Worm (Caenorhabditis elegans) whole organism, L3 larva: Measurements from ENCODE around the gene T19C4.24.

Experiments
- ZK546.5 ChIP-seq: sonication (generic microtip); optimal IDR thresholded peaks from 2 replicates; lab custom pipeline; 2017; ENCODE audit warnings: missing biosample characterization, missing genetic modification characterization
- aly-2 ChIP-seq: fragments of 150-350 bp; optimal IDR thresholded peaks from 2 replicates; lab custom pipeline; 2014; ENCODE audit warnings: missing biosample characterization, missing genetic modification characterization
- ama-1 ChIP-seq: fragments of 150-350 bp; optimal IDR thresholded peaks from 2 replicates; lab custom pipeline; 2018
- ceh-16 ChIP-seq: sonication (generic microtip); optimal IDR thresholded peaks from 2 replicates; lab custom pipeline; 2017; ENCODE audit warnings: missing biosample characterization, missing genetic modification characterization
- ceh-28 ChIP-seq: fragments of 150-350 bp; optimal IDR thresholded peaks from 2 replicates; lab custom pipeline; 2014; ENCODE audit warnings: missing biosample characterization, missing genetic modification reagents, missing genetic modification characterization
- ceh-9 ChIP-seq: sonication (generic microtip); optimal IDR thresholded peaks from 2 replicates; lab custom pipeline; 2018; ENCODE audit warnings: missing biosample characterization, missing genetic modification characterization
- egl-27 ChIP-seq: sonication (generic microtip); optimal IDR thresholded peaks from 4 replicates; lab custom pipeline; 2017; ENCODE audit warnings: missing biosample characterization, missing genetic modification reagents, missing genetic modification characterization
- egl-5 ChIP-seq: fragments of 150-350 bp; optimal IDR thresholded peaks from 2 replicates; lab custom pipeline; 2017; ENCODE audit warnings: missing biosample characterization, missing genetic modification reagents, missing genetic modification characterization, inconsistent platforms
- elt-1 ChIP-seq: fragments of 150-350 bp; optimal IDR thresholded peaks from 2 replicates; lab custom pipeline; 2014; ENCODE audit warnings: missing biosample characterization, missing genetic modification characterization
- elt-2 ChIP-seq: sonication (generic microtip); optimal IDR thresholded peaks from 2 replicates; lab custom pipeline; 2016; ENCODE audit warnings: missing genetic modification reagents, mild to moderate bottlenecking, missing genetic modification characterization, missing compliant biosample characterization
- elt-3 ChIP-seq, 3 experiments: fragments of 150-350 bp in 1 of 3; sonication (generic microtip) in 2 of 3; optimal IDR thresholded peaks; 2 replicates in 2 of 3; 4 replicates in 1 of 3; lab custom pipeline; 2014 to 2017; ENCODE audit warnings: missing biosample characterization in 3 of 3, missing genetic modification characterization in 3 of 3
- eor-1 ChIP-seq, 2 experiments: fragments of 150-350 bp; optimal IDR thresholded peaks; 2 replicates each; lab custom pipeline; 2014 to 2018; ENCODE audit warnings: missing biosample characterization in 2 of 2, missing genetic modification characterization in 2 of 2
- fkh-10 ChIP-seq: sonication (generic microtip); optimal IDR thresholded peaks from 2 replicates; lab custom pipeline; 2017; ENCODE audit warnings: missing biosample characterization, missing genetic modification reagents, missing genetic modification characterization
- fkh-2 ChIP-seq: fragments of 150-350 bp; optimal IDR thresholded peaks from 2 replicates; lab custom pipeline; 2014; ENCODE audit warnings: missing biosample characterization, missing genetic modification reagents, missing genetic modification characterization
- fos-1 ChIP-seq: fragments of 150-350 bp; optimal IDR thresholded peaks from 2 replicates; lab custom pipeline; 2014; ENCODE audit warnings: missing biosample characterization, missing genetic modification characterization
- hmg-11 ChIP-seq: sonication (generic microtip); optimal IDR thresholded peaks from 2 replicates; lab custom pipeline; 2016; ENCODE audit warnings: missing genetic modification characterization, missing compliant biosample characterization
- jun-1 ChIP-seq: fragments of 150-350 bp; optimal IDR thresholded peaks from 2 replicates; lab custom pipeline; 2014; ENCODE audit warnings: missing biosample characterization, missing genetic modification reagents, missing genetic modification characterization
- lin-15B ChIP-seq: fragments of 150-350 bp; optimal IDR thresholded peaks from 2 replicates; lab custom pipeline; 2014; ENCODE audit warnings: missing biosample characterization, missing genetic modification characterization
- lin-39 ChIP-seq: fragments of 150-350 bp; optimal IDR thresholded peaks from 2 replicates; lab custom pipeline; 2018; ENCODE audit warnings: missing biosample characterization, missing genetic modification reagents, missing genetic modification characterization
- lsy-12 ChIP-seq: sonication (generic microtip); optimal IDR thresholded peaks from 2 replicates; lab custom pipeline; 2016; ENCODE audit warnings: mild to moderate bottlenecking, missing genetic modification characterization, missing compliant biosample characterization
- mdl-1 ChIP-seq: fragments of 150-350 bp; optimal IDR thresholded peaks from 2 replicates; lab custom pipeline; 2014; ENCODE audit warnings: missing biosample characterization, missing genetic modification characterization
- mml-1 ChIP-seq: fragments of 150-350 bp; sonication (generic microtip); optimal IDR thresholded peaks from 3 replicates; lab custom pipeline; 2014; ENCODE audit warnings: missing biosample characterization, missing genetic modification characterization
- nfya-1 ChIP-seq: sonication (generic microtip); optimal IDR thresholded peaks from 2 replicates; lab custom pipeline; 2017; ENCODE audit warnings: missing genetic modification characterization, mild to moderate bottlenecking, missing compliant biosample characterization, antibody characterized with exemption, moderate library complexity; ENCODE audit not compliant: insufficient read depth
- nhr-11 ChIP-seq: fragments of 150-350 bp; optimal IDR thresholded peaks from 2 replicates; lab custom pipeline; 2014; ENCODE audit warnings: missing biosample characterization, missing genetic modification characterization
- nhr-12 ChIP-seq: fragments of 150-350 bp; optimal IDR thresholded peaks from 2 replicates; lab custom pipeline; 2014; ENCODE audit warnings: missing biosample characterization, missing genetic modification characterization
- nhr-23 ChIP-seq: fragments of 150-350 bp; optimal IDR thresholded peaks from 2 replicates; lab custom pipeline; 2014; ENCODE audit warnings: missing biosample characterization, missing genetic modification reagents, missing genetic modification characterization
- nhr-237 ChIP-seq: fragments of 150-350 bp; optimal IDR thresholded peaks from 2 replicates; lab custom pipeline; 2014; ENCODE audit warnings: missing biosample characterization, missing genetic modification characterization
- nhr-25 ChIP-seq: sonication (generic microtip); optimal IDR thresholded peaks from 2 replicates; lab custom pipeline; 2017; ENCODE audit warnings: missing biosample characterization, missing genetic modification characterization
- nhr-28 ChIP-seq: fragments of 150-350 bp; optimal IDR thresholded peaks from 2 replicates; lab custom pipeline; 2014; ENCODE audit warnings: missing biosample characterization, missing genetic modification characterization
- nhr-43 ChIP-seq: sonication (generic microtip); optimal IDR thresholded peaks from 2 replicates; lab custom pipeline; 2016; ENCODE audit warnings: mild to moderate bottlenecking, missing genetic modification characterization, missing compliant biosample characterization; ENCODE audit not compliant: poor library complexity, severe bottlenecking
- nhr-67 ChIP-seq: fragments of 150-350 bp; optimal IDR thresholded peaks from 2 replicates; lab custom pipeline; 2014; ENCODE audit warnings: missing biosample characterization, missing genetic modification characterization
- nhr-76 ChIP-seq: fragments of 150-350 bp; sonication (generic microtip); optimal IDR thresholded peaks from 5 replicates; lab custom pipeline; 2014; ENCODE audit warnings: missing biosample characterization, missing genetic modification characterization
- nhr-77 ChIP-seq: fragments of 150-350 bp; optimal IDR thresholded peaks from 2 replicates; lab custom pipeline; 2014; ENCODE audit warnings: missing biosample characterization, missing genetic modification characterization
- pha-4 ChIP-seq: fragments of 150-350 bp; optimal IDR thresholded peaks from 2 replicates; lab custom pipeline; 2014; ENCODE audit warnings: missing biosample characterization, missing genetic modification reagents, missing genetic modification characterization
- pqm-1 ChIP-seq: fragments of 150-350 bp; optimal IDR thresholded peaks from 2 replicates; lab custom pipeline; 2017; ENCODE audit warnings: missing biosample characterization, missing genetic modification characterization, inconsistent platforms
- sea-2 ChIP-seq: fragments of 150-350 bp; sonication (generic microtip); optimal IDR thresholded peaks from 4 replicates; lab custom pipeline; 2014; ENCODE audit warnings: missing biosample characterization, missing genetic modification reagents, missing genetic modification characterization
- skn-1 ChIP-seq: fragments of 150-350 bp; optimal IDR thresholded peaks from 2 replicates; lab custom pipeline; 2014; ENCODE audit warnings: missing biosample characterization, missing genetic modification characterization
- snpc-4 ChIP-seq: fragments of 150-350 bp; optimal IDR thresholded peaks from 2 replicates; lab custom pipeline; 2014; ENCODE audit warnings: missing biosample characterization, missing genetic modification characterization
- tbx-2 ChIP-seq: sonication (generic microtip); optimal IDR thresholded peaks from 2 replicates; lab custom pipeline; 2016; ENCODE audit warnings: mild to moderate bottlenecking, missing genetic modification characterization, missing compliant biosample characterization
- unc-62 ChIP-seq: fragments of 150-350 bp; sonication (generic microtip); optimal IDR thresholded peaks from 4 replicates; lab custom pipeline; 2014; ENCODE audit warnings: missing biosample characterization, missing genetic modification reagents, missing genetic modification characterization
- ztf-11 ChIP-seq: fragments of 150-350 bp; optimal IDR thresholded peaks from 2 replicates; lab custom pipeline; 2014; ENCODE audit warnings: missing biosample characterization, missing genetic modification characterization
- ztf-4 ChIP-seq: fragments of 150-350 bp; optimal IDR thresholded peaks from 2 replicates; lab custom pipeline; 2014; ENCODE audit warnings: missing biosample characterization, missing genetic modification characterization

T19C4.24 gene

ce11 chrV:11119294-11119755 is 27.5 kb downstream of the T19C4.24 start, which contains the start of gene scb-1:
Gene scb-1, minus strand, starts transcription at chrV:11119705.
- TF ChIP-seq pha-4 (tag; lab: Kevin White, UChicago) = no peak
- TF ChIP-seq lin-15B (tag; lab: Kevin White, UChicago) = no peak
- TF ChIP-seq mml-1 (tag; lab: Kevin White, UChicago) = no peak
- TF ChIP-seq ama-1 (lab: Kevin White, UChicago) = peak; percentile 54
- no peak for TF ChIP-seq nhr-11 (tag; lab: Kevin White, UChicago)
- no peak for TF ChIP-seq eor-1 (tag; optimal IDR thresholded peaks at IDR 0.05; lab: Kevin White, UChicago)

- no peak for TF ChIP-seq snpc-4 (tag; lab: Kevin White, UChicago)
- TF ChIP-seq mml-1 (tag; lab: Kevin White, UChicago) = no peak
- no peak for TF ChIP-seq ceh-16
- TF ChIP-seq tbx-2 (tag; lab: Kevin White, UChicago) = no peak
- TF ChIP-seq lin-15B (tag; lab: Kevin White, UChicago) = no peak
- TF ChIP-seq nhr-77 (tag; lab: Kevin White, UChicago) = no peak
- no peak for TF ChIP-seq fkh-10 (GFP tag; lab: Kevin White, UChicago)
- TF ChIP-seq nhr-12 (tag; lab: Kevin White, UChicago) = no peak
- no peak for TF ChIP-seq ZK546.5 (tag; lab: Kevin White, UChicago)
- no peak for TF ChIP-seq aly-2 (tag; lab: Kevin White, UChicago)
- no peak for TF ChIP-seq nhr-23 (tag; lab: Kevin White, UChicago)
- no peak for TF ChIP-seq elt-2 (tag; lab: Kevin White, UChicago)
- TF ChIP-seq ama-1 (lab: Kevin White, UChicago) = peak; percentile 17
- peak; percentile 60 for TF ChIP-seq nhr-43
- no peak for TF ChIP-seq nhr-11 (tag; lab: Kevin White, UChicago)
- TF ChIP-seq ceh-28 (tag; lab: Kevin White, UChicago) = no peak
These were observed 28.6 kb downstream of the T19C4.24 start for ce11 chrV:11118179-11118725.

- TF ChIP-seq nhr-237 (tag; lab: Kevin White, UChicago) = no peak
- no peak for TF ChIP-seq nhr-76 (tag; lab: Kevin White, UChicago)
- TF ChIP-seq fos-1 (tag; lab: Kevin White, UChicago) = no peak
- TF ChIP-seq ceh-16 = no peak
- TF ChIP-seq nhr-77 (tag; lab: Kevin White, UChicago) = no peak
- no peak for TF ChIP-seq nhr-23 (tag; lab: Kevin White, UChicago)
- TF ChIP-seq nfya-1 = no peak
- no peak for TF ChIP-seq nhr-11 (tag; lab: Kevin White, UChicago)
- no peak for TF ChIP-seq elt-2 (tag; lab: Kevin White, UChicago)
- TF ChIP-seq lin-15B (tag; lab: Kevin White, UChicago) = no peak
- TF ChIP-seq ama-1 (lab: Kevin White, UChicago) = no peak
- TF ChIP-seq skn-1 = no peak
These were observed 33.2 kb downstream of the T19C4.24 start, which contains the start of gene math-33 for ce11 chrV:11113607-11114006. Gene math-33, plus strand, starts transcription at chrV:11113907.

- TF ChIP-seq ceh-28 (tag; lab: Kevin White, UChicago) (peak; percentile 63), fkh-2 (tag; lab: Kevin White, UChicago) (no peak), mml-1 (tag; lab: Kevin White, UChicago) (no peak), pqm-1 (tag; lab: Kevin White, UChicago) (peak; percentile 12), egl-5 (tag; lab: Kevin White, UChicago) (peak; percentile 68), aly-2 (tag; lab: Kevin White, UChicago) (no peak), egl-27 (tag; lab: Kevin White, UChicago) (no peak), pha-4 (tag; lab: Kevin White, UChicago) (peak; percentile 76), skn-1 (peak; percentile 38), elt-1 (no peak), ceh-16 (no peak), ztf-11 (no peak), nfya-1 (peak; percentile 56), elt-3 (tag; optimal IDR thresholded peaks at IDR 0.05; lab: Kevin White, UChicago) (no peak), unc-62 (GFP tag; lab: Kevin White, UChicago) (no peak), hmg-11 (tag; lab: Kevin White, UChicago) (peak; percentile 91), nhr-28 (tag; lab: Kevin White, UChicago) (no peak), fos-1 (tag; lab: Kevin White, UChicago) (no peak), nhr-67 (tag; lab: Kevin White, UChicago) (no peak), nhr-237 (tag; lab: Kevin White, UChicago) (no peak), jun-1 (tag; lab: Kevin White, UChicago) (peak; percentile 19), ztf-4 (no peak), ama-1 (lab: Kevin White, UChicago) (no peak), nhr-23 (tag; lab: Kevin White, UChicago) (peak; percentile 51), lsy-12 (tag; lab: Kevin White, UChicago) (peak; percentile 12), sea-2 (GFP tag; lab: Kevin White, UChicago) (no peak), snpc-4 (tag; lab: Kevin White, UChicago) (peak; percentile 69), mdl-1 (tag; lab: Kevin White, UChicago) (no peak), fkh-10 (GFP tag; lab: Kevin White, UChicago) (no peak), ceh-9 (tag; lab: Kevin White, UChicago) (no peak), lin-39 (tag; lab: Kevin White, UChicago) (peak; percentile 57), elt-2 (tag; lab: Kevin White, UChicago) (peak; percentile 50), lin-15B (tag; lab: Kevin White, UChicago) (peak; percentile 36), nhr-25 (tag; lab: Kevin White, UChicago) (peak; percentile 55)
These were observed 33.7 kb downstream of the T19C4.24 start, which contains the start of gene erfa-3 for ce11 chrV:11113041-11113574. Gene erfa-3, minus strand, starts transcription at chrV:11113091.
